Worm (Caenorhabditis elegans): ENCODE data around the gene srw-8.
"Not testable (repeated sequence)": the region's sequence is repeated elsewhere in the genome, so short reads cannot be mapped to it uniquely, and the experiment has no call there.

srw-8 gene

DNA sequence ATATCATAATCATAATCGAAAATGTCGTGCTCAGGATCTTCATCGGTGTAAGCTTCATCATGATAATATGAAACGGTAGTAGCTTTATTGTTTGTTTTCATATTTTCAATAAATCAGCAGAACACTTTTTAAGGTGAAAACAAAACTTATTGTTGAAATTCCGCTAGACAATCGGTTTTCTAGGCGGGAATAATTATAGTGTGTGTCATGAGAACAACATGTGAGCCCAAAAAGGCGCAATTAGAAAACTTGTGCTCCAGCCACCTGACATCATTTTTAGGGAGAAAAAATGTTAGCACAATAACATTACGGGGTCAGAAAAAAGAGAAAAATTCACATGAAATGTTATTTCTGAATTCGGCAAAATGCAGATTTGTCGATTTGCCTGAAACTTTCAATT lies at the start of gene srw-8:
srw-8 (minus strand) TSS at position 101 of the 400 bp plus-strand sequence.
- no peak for TF ChIP-seq tra-4 (tag; optimal IDR thresholded peaks at IDR 0.05)
- no peak for TF ChIP-seq ceh-13 (GFP tag; optimal IDR thresholded peaks at IDR 0.05)
- TF ChIP-seq ceh-36 (tag; optimal IDR thresholded peaks at IDR 0.05): no peak
- no peak for TF ChIP-seq F13C5.2 (tag; optimal IDR thresholded peaks at IDR 0.05)
- TF ChIP-seq ama-1 (optimal IDR thresholded peaks at IDR 0.05): no peak
- no peak for TF ChIP-seq flt-1 (GFP tag; IDR thresholded peaks at IDR 0.05)
- TF ChIP-seq hmbx-1 (tag; optimal IDR thresholded peaks at IDR 0.05): no peak
- no peak for TF ChIP-seq hnd-1 (tag; optimal IDR thresholded peaks at IDR 0.05)
- no peak for TF ChIP-seq ets-7 (tag; optimal IDR thresholded peaks at IDR 0.05)

DNA sequence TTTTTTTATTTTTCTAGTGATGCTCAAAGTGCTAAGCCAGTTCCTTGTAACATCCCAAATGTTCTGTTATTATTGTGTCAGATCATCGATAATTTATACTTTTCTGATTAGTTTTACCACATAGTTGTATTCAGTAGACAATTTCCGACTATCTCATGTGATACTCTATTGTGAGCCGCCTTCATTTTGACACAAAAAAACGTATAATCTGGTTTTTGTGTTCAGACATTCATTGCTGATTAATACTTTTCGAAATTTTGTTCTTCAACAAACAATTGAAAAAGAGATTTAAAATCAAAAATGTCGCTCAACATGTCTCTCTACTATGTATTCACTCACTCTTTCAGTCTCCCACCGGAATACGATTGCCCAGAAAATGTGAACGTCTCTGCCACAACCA lies 47.3 kb upstream of the srw-8 start, which contains the start of gene srt-7:
srt-7 (plus strand) TSS at position 301 of the 400 bp plus-strand sequence.
- no peak for TF ChIP-seq hnd-1 (tag; optimal IDR thresholded peaks at IDR 0.05)
- TF ChIP-seq ceh-36 (tag; optimal IDR thresholded peaks at IDR 0.05): no peak
- TF ChIP-seq hmbx-1 (tag; optimal IDR thresholded peaks at IDR 0.05): no peak
- no peak for TF ChIP-seq B0310.2 (tag; optimal IDR thresholded peaks at IDR 0.05)
- TF ChIP-seq pes-1 (GFP tag; IDR thresholded peaks at IDR 0.05): no peak
- no peak for TF ChIP-seq ets-7 (tag; optimal IDR thresholded peaks at IDR 0.05)

DNA sequence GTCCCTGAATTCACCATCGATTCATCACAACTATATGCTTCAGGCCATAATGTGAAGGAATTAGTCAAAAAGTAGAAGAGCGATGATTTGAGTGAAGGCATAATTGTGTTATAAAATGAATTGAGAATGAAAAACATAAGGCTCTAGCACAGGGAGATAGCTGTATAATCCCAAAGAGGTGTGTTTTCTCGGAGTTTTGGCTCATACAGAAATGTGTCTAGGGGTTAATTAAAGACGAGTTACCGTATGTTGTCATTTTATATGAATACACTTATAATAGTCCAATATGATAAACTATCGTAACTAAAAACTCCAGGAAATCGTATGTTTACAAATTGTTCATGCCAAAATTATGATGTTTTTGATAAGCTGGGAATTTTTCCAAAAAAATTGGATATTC lies 46.7 kb upstream of the srw-8 start, which contains the start of gene srt-5:
srt-5 (minus strand) TSS at position 101 of the 400 bp plus-strand sequence.
- TF ChIP-seq tra-4 (tag; optimal IDR thresholded peaks at IDR 0.05) (no peak), ets-7 (tag; optimal IDR thresholded peaks at IDR 0.05) (no peak), hmbx-1 (tag; optimal IDR thresholded peaks at IDR 0.05) (no peak), tbx-37 (GFP tag; conservative IDR thresholded peaks at IDR 0.05) (no peak), sea-1 (GFP tag; conservative IDR thresholded peaks at IDR 0.05) (no peak), aly-1 (tag; optimal IDR thresholded peaks at IDR 0.05) (no peak), hmg-4 (GFP tag; optimal IDR thresholded peaks at IDR 0.05) (no peak), ceh-13 (GFP tag; optimal IDR thresholded peaks at IDR 0.05) (no peak), pes-1 (GFP tag; IDR thresholded peaks at IDR 0.05) (no peak)

DNA sequence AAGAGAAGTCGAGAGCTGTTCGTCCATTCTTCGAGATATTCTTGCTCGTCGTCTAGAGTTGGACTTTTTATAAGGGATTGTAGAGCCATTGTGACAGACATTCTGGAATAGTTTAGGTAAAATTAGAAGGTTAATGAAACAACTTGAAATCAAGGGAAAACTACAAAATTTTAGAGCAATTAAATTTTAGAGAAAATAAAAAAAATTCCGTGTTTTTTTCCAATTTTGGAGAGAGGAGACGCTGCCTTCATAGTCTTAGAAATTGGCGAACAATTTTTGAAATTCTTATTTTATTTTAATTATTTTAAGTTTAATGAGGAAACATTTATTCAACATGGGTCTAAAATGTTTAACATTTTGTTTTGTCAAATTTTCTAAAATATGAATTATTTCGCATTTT lies 37.4 kb upstream of the srw-8 start, which contains the start of gene C50H11.13:
C50H11.13 (minus strand) TSS at position 101 of the 400 bp plus-strand sequence.
- TF ChIP-seq ceh-36 (tag; optimal IDR thresholded peaks at IDR 0.05): no peak
- no peak for TF ChIP-seq hmbx-1 (tag; optimal IDR thresholded peaks at IDR 0.05)
- no peak for TF ChIP-seq scrt-1 (GFP tag; IDR thresholded peaks at IDR 0.05)
- no peak for TF ChIP-seq ets-7 (tag; optimal IDR thresholded peaks at IDR 0.05)
- no peak for TF ChIP-seq tra-4 (tag; optimal IDR thresholded peaks at IDR 0.05)
- no peak for TF ChIP-seq tbx-11 (GFP tag; IDR thresholded peaks at IDR 0.05)
- no peak for TF ChIP-seq tbx-37 (GFP tag; conservative IDR thresholded peaks at IDR 0.05)
- no peak for TF ChIP-seq ceh-13 (GFP tag; optimal IDR thresholded peaks at IDR 0.05)
- no peak for TF ChIP-seq hmg-4 (GFP tag; optimal IDR thresholded peaks at IDR 0.05)
- TF ChIP-seq ama-1 (optimal IDR thresholded peaks at IDR 0.05): no peak
- TF ChIP-seq B0310.2 (tag; optimal IDR thresholded peaks at IDR 0.05): no peak
- no peak for TF ChIP-seq hnd-1 (tag; optimal IDR thresholded peaks at IDR 0.05)
- TF ChIP-seq aly-1 (tag; optimal IDR thresholded peaks at IDR 0.05): no peak
- TF ChIP-seq flt-1 (GFP tag; IDR thresholded peaks at IDR 0.05): no peak
- TF ChIP-seq sea-1 (GFP tag; conservative IDR thresholded peaks at IDR 0.05): no peak
- TF ChIP-seq F13C5.2 (tag; optimal IDR thresholded peaks at IDR 0.05): no peak

DNA sequence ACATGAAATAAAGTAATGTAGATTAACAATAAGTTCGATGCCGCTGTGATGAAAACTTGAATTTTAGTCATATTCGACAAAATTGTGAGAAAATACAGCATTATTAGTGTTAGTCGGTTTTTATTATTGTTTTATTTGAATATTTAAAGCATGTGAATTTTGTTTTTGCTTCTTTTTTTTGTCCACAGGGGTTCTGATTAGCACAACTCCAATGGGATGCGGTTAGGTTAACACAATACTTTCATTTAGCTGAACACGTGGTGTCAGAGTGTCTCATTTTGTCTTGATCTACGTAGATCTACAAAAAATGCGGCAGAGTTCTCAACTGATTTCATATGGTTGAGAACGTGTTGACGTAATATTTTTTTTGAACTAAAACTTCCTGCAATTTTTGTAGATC lies 35.0 kb upstream of the srw-8 start, which contains the start of gene str-40:
str-40 (minus strand) TSS at position 101 of the 400 bp plus-strand sequence.
- TF ChIP-seq hmg-4 (GFP tag; optimal IDR thresholded peaks at IDR 0.05) (no peak), hmbx-1 (tag; optimal IDR thresholded peaks at IDR 0.05) (no peak), hnd-1 (tag; optimal IDR thresholded peaks at IDR 0.05) (no peak), scrt-1 (GFP tag; IDR thresholded peaks at IDR 0.05) (no peak), pes-1 (GFP tag; IDR thresholded peaks at IDR 0.05) (no peak), ama-1 (optimal IDR thresholded peaks at IDR 0.05) (no peak), F13C5.2 (tag; optimal IDR thresholded peaks at IDR 0.05) (no peak), tra-4 (tag; optimal IDR thresholded peaks at IDR 0.05) (no peak), tbx-37 (GFP tag; conservative IDR thresholded peaks at IDR 0.05) (no peak), ets-7 (tag; optimal IDR thresholded peaks at IDR 0.05) (no peak), tbx-11 (GFP tag; IDR thresholded peaks at IDR 0.05) (no peak), sea-1 (GFP tag; conservative IDR thresholded peaks at IDR 0.05) (no peak)

DNA sequence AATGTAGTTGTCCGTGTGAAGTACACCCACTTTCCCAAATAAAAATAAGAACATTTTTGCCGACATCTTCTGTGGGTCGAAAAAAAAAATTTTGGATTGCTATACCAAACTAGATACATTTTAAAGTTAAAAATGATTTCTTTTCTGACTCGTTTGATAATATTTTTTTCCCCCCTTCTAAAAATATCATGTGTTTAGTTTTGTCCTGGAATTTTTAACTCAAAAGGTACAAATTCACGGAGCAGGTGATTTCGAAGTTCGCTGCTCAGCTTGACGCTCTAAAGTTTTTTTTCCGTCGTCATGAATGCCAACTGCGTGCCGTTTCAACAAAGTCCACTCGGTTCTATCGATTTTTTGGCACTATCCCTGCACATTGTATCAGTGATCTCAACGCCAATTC lies 31.8 kb upstream of the srw-8 start, which contains the start of gene srh-185:
srh-185 (plus strand) TSS at position 301 of the 400 bp plus-strand sequence.
- no peak for TF ChIP-seq hmbx-1 (tag; optimal IDR thresholded peaks at IDR 0.05)
- no peak for TF ChIP-seq ets-7 (tag; optimal IDR thresholded peaks at IDR 0.05)
- no peak for TF ChIP-seq ama-1 (optimal IDR thresholded peaks at IDR 0.05)
- TF ChIP-seq sea-1 (GFP tag; conservative IDR thresholded peaks at IDR 0.05): no peak
- TF ChIP-seq aly-1 (tag; optimal IDR thresholded peaks at IDR 0.05): no peak
- no peak for TF ChIP-seq tbx-37 (GFP tag; conservative IDR thresholded peaks at IDR 0.05)
- TF ChIP-seq flt-1 (GFP tag; IDR thresholded peaks at IDR 0.05): no peak
- no peak for TF ChIP-seq pes-1 (GFP tag; IDR thresholded peaks at IDR 0.05)
- no peak for TF ChIP-seq tra-4 (tag; optimal IDR thresholded peaks at IDR 0.05)
- no peak for TF ChIP-seq hnd-1 (tag; optimal IDR thresholded peaks at IDR 0.05)
- TF ChIP-seq F13C5.2 (tag; optimal IDR thresholded peaks at IDR 0.05): no peak

DNA sequence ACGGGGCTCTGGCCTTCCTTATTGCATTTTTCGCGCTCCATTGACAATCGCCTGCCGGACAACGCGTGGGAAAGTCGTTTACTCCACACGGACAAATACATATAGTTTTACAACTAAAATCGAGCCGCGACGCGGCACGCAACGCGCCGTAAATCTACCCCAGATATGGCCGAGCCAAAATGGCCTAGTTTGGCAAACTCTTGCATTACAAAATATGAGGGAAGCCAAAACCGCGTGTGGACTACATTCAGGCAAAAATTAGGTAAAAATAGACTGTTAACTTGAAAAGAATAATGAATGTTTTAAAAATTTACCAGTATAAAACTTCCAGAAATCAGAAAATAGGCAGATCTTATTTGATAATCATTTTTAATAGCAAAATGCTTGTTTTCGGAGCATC lies 30.3 kb upstream of the srw-8 start, which contains the start of gene srt-16:
srt-16 (minus strand) TSS at position 101 of the 400 bp plus-strand sequence.
- not testable (repeated sequence) for TF ChIP-seq tra-4 (tag; optimal IDR thresholded peaks at IDR 0.05); flt-1 (GFP tag; IDR thresholded peaks at IDR 0.05); ceh-36 (tag; optimal IDR thresholded peaks at IDR 0.05)

DNA sequence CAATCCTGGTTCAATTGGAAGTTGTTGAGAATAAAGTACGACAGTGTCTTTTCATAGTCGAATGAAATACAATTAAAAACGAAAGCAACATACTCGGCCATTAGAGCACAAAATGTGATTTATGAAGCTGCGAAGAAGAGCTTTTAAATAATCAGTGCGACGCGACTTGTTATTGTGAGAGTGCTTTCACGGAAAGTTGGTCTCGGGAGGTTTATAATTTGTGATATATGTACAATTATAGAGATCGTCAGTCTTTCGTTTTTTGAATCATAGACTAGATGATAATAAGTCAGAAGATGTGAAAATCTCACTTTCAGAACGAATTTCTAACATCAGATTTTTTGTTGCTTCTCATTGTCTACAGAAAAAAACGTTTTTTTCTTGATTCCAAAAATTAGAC lies 27.9 kb upstream of the srw-8 start, which contains the start of gene srt-15:
srt-15 (minus strand) TSS at position 101 of the 400 bp plus-strand sequence.
- no peak for TF ChIP-seq tbx-11 (GFP tag; IDR thresholded peaks at IDR 0.05)
- TF ChIP-seq hmbx-1 (tag; optimal IDR thresholded peaks at IDR 0.05): no peak
- no peak for TF ChIP-seq tbx-37 (GFP tag; conservative IDR thresholded peaks at IDR 0.05)
- TF ChIP-seq sea-1 (GFP tag; conservative IDR thresholded peaks at IDR 0.05): no peak
- TF ChIP-seq ceh-13 (GFP tag; optimal IDR thresholded peaks at IDR 0.05): no peak
- no peak for TF ChIP-seq flt-1 (GFP tag; IDR thresholded peaks at IDR 0.05)
- no peak for TF ChIP-seq hnd-1 (tag; optimal IDR thresholded peaks at IDR 0.05)
- no peak for TF ChIP-seq ets-7 (tag; optimal IDR thresholded peaks at IDR 0.05)
- no peak for TF ChIP-seq tra-4 (tag; optimal IDR thresholded peaks at IDR 0.05)
- no peak for TF ChIP-seq aly-1 (tag; optimal IDR thresholded peaks at IDR 0.05)
